Fruit fly (Drosophila melanogaster) whole organism, embryonic: ENCODE data around the gene ckd.

ENCODE experiments used
- Bgb ChIP-seq: fragments of 200-800 bp; sonication (Bioruptor generic); IDR thresholded peaks from 2 replicates; pipeline ENCODE4 v1.3.6; 2022; ENCODE audit warnings: missing biosample characterization, missing genetic modification characterization; ENCODE audit not compliant: partially characterized antibody
- CG10366 ChIP-seq: fragments of 200-800 bp; sonication (Bioruptor generic); IDR thresholded peaks from 2 replicates; pipeline ENCODE4 v1.3.6; 2022; ENCODE audit warnings: missing biosample characterization, missing genetic modification characterization
- CG11247 ChIP-seq: fragments of 200-800 bp; sonication (Bioruptor generic); IDR thresholded peaks from 2 replicates; pipeline ENCODE4 v1.3.6; 2022; ENCODE audit warnings: missing biosample characterization, missing genetic modification characterization
- CG12219 ChIP-seq: fragments of 200-800 bp; sonication (Bioruptor generic); optimal IDR thresholded peaks from 3 replicates; lab custom pipeline; 2018; ENCODE audit warnings: missing biosample characterization, mild to moderate bottlenecking, missing genetic modification characterization
- CG13424 ChIP-seq: fragments of 200-800 bp; sonication (Bioruptor generic); optimal IDR thresholded peaks from 2 replicates; lab custom pipeline; 2019; ENCODE audit warnings: missing biosample characterization, mild to moderate bottlenecking, missing genetic modification characterization, moderate library complexity
- CG15073 ChIP-seq: fragments of 200-800 bp; sonication (Bioruptor generic); optimal IDR thresholded peaks from 2 replicates; lab custom pipeline; 2016; ENCODE audit warnings: missing biosample characterization, missing genetic modification characterization
- CG1602 ChIP-seq: fragments of 200-800 bp; sonication (Bioruptor generic); optimal IDR thresholded peaks from 3 replicates; lab custom pipeline; 2016; ENCODE audit warnings: missing biosample characterization, missing genetic modification characterization
- CG18764 ChIP-seq: fragments of 200-800 bp; sonication (Bioruptor generic); optimal IDR thresholded peaks from 3 replicates; lab custom pipeline; 2016; ENCODE audit warnings: missing biosample characterization, missing genetic modification characterization
- CG2120 ChIP-seq: fragments of 200-800 bp; sonication (Bioruptor generic); optimal IDR thresholded peaks from 3 replicates; lab custom pipeline; 2016; ENCODE audit warnings: missing biosample characterization, missing genetic modification characterization
- CG33557 ChIP-seq: fragments of 200-800 bp; sonication (Bioruptor generic); optimal IDR thresholded peaks from 2 replicates; lab custom pipeline; 2019; ENCODE audit warnings: missing biosample characterization, mild to moderate bottlenecking, missing genetic modification characterization, moderate library complexity
- CG4282 ChIP-seq: fragments of 200-800 bp; sonication (Bioruptor generic); optimal IDR thresholded peaks from 2 replicates; lab custom pipeline; 2016; ENCODE audit warnings: missing biosample characterization, missing genetic modification characterization
- CG4328 ChIP-seq: fragments of 200-800 bp; sonication (Bioruptor generic); optimal IDR thresholded peaks from 3 replicates; lab custom pipeline; 2017; ENCODE audit warnings: missing biosample characterization, missing genetic modification reagents, missing genetic modification characterization
- CG4820 ChIP-seq: fragments of 200-800 bp; sonication (Bioruptor generic); optimal IDR thresholded peaks from 3 replicates; lab custom pipeline; 2016; ENCODE audit warnings: missing biosample characterization, missing genetic modification characterization
- CG4854 ChIP-seq: fragments of 200-800 bp; sonication (Bioruptor generic); optimal IDR thresholded peaks from 2 replicates; lab custom pipeline; 2016; ENCODE audit warnings: missing biosample characterization, missing genetic modification characterization, inconsistent platforms
- CG7963 ChIP-seq: fragments of 200-800 bp; sonication (Bioruptor generic); IDR thresholded peaks from 3 replicates; pipeline ENCODE4 v1.3.6; 2022; ENCODE audit warnings: missing biosample characterization, missing genetic modification characterization; ENCODE audit not compliant: partially characterized antibody
- CG8290 ChIP-seq, 3 experiments: fragments of 200-800 bp; sonication (Bioruptor generic); optimal IDR thresholded peaks; 2 replicates each; lab custom pipeline; 2016 to 2019; ENCODE audit warnings: missing biosample characterization in 3 of 3, missing genetic modification characterization in 3 of 3, mild to moderate bottlenecking in 2 of 3, moderate library complexity in 1 of 3
- CG8388 ChIP-seq: fragments of 200-800 bp; sonication (Bioruptor generic); optimal IDR thresholded peaks from 2 replicates; lab custom pipeline; 2019; ENCODE audit warnings: missing biosample characterization, mild to moderate bottlenecking, missing genetic modification characterization, moderate library complexity
- CG8924 ChIP-seq: fragments of 200-800 bp; optimal IDR thresholded peaks from 3 replicates; lab custom pipeline; 2019; ENCODE audit warnings: missing biosample characterization, mild to moderate bottlenecking, missing genetic modification characterization, moderate library complexity
- CG8944 ChIP-seq: fragments of 200-800 bp; sonication (Bioruptor generic); optimal IDR thresholded peaks from 3 replicates; lab custom pipeline; 2016; ENCODE audit warnings: missing biosample characterization, missing genetic modification characterization
- CG9609 ChIP-seq: fragments of 200-800 bp; sonication (Bioruptor generic); optimal IDR thresholded peaks from 3 replicates; lab custom pipeline; 2016; ENCODE audit warnings: missing biosample characterization, missing genetic modification characterization
- Dad ChIP-seq: fragments of 200-800 bp; sonication (Bioruptor generic); optimal IDR thresholded peaks from 3 replicates; lab custom pipeline; 2016; ENCODE audit warnings: missing biosample characterization, missing genetic modification characterization
- H2.0 ChIP-seq: fragments of 200-800 bp; sonication (Bioruptor generic); IDR thresholded peaks from 2 replicates; pipeline ENCODE4 v1.3.6; 2022; ENCODE audit warnings: missing biosample characterization, missing genetic modification characterization
- Hr3 ChIP-seq: fragments of 200-800 bp; sonication (Bioruptor generic); optimal IDR thresholded peaks from 3 replicates; lab custom pipeline; 2016; ENCODE audit warnings: missing biosample characterization, missing genetic modification characterization
- Lim3 ChIP-seq: fragments of 200-800 bp; sonication (Bioruptor generic); IDR thresholded peaks from 2 replicates; pipeline ENCODE4 v1.3.6; 2022; ENCODE audit warnings: missing biosample characterization, missing genetic modification characterization
- Mrtf ChIP-seq: fragments of 200-800 bp; sonication (Bioruptor generic); IDR thresholded peaks from 3 replicates; pipeline ENCODE4 v1.3.6; 2022; ENCODE audit warnings: missing biosample characterization, missing genetic modification characterization
- Oli ChIP-seq: fragments of 200-800 bp; sonication (Bioruptor generic); optimal IDR thresholded peaks from 2 replicates; lab custom pipeline; 2018; ENCODE audit warnings: missing biosample characterization, mild to moderate bottlenecking, missing genetic modification characterization, moderate library complexity
- Ravus ChIP-seq: fragments of 200-800 bp; sonication (Bioruptor generic); IDR thresholded peaks from 2 replicates; pipeline ENCODE4 v1.3.6; 2022; ENCODE audit warnings: missing biosample characterization, missing genetic modification characterization
- Rfx ChIP-seq: fragments of 200-800 bp; sonication (Bioruptor generic); IDR thresholded peaks from 2 replicates; pipeline ENCODE4 v1.3.6; 2022; ENCODE audit warnings: missing biosample characterization, missing genetic modification characterization
- Tbp ChIP-seq: fragments of >200 bp; optimal IDR thresholded peaks from 2 replicates; lab custom pipeline; 2018; ENCODE audit warnings: missing biosample characterization, missing genetic modification characterization
- ara ChIP-seq: fragments of 200-800 bp; sonication (Bioruptor generic); IDR thresholded peaks from 2 replicates; pipeline ENCODE4 v1.3.6; 2022; ENCODE audit warnings: missing biosample characterization, missing genetic modification characterization
- cad ChIP-seq: fragments of >200 bp; optimal IDR thresholded peaks from 2 replicates; lab custom pipeline; 2017; ENCODE audit warnings: missing biosample characterization, missing genetic modification characterization
- cg ChIP-seq: fragments of 200-800 bp; sonication (Bioruptor generic); optimal IDR thresholded peaks from 3 replicates; lab custom pipeline; 2019; ENCODE audit warnings: missing biosample characterization, mild to moderate bottlenecking, missing genetic modification characterization, moderate library complexity
- crc ChIP-seq: fragments of 200-800 bp; sonication (Bioruptor generic); optimal IDR thresholded peaks from 2 replicates; lab custom pipeline; 2016; ENCODE audit warnings: missing biosample characterization, missing genetic modification characterization
- dati ChIP-seq: fragments of 200-800 bp; sonication (Bioruptor generic); IDR thresholded peaks from 2 replicates; pipeline ENCODE4 v1.3.6; 2022; ENCODE audit warnings: missing biosample characterization, missing genetic modification characterization
- disco-r ChIP-seq: fragments of 200-800 bp; sonication (Bioruptor generic); optimal IDR thresholded peaks from 2 replicates; lab custom pipeline; 2016; ENCODE audit warnings: missing biosample characterization, missing genetic modification characterization
- emc ChIP-seq: fragments of 200-800 bp; sonication (Bioruptor generic); optimal IDR thresholded peaks from 2 replicates; lab custom pipeline; 2016; ENCODE audit warnings: missing biosample characterization, missing genetic modification characterization
- en ChIP-seq: fragments of 200-800 bp; sonication (Bioruptor generic); optimal IDR thresholded peaks from 2 replicates; lab custom pipeline; 2016; ENCODE audit warnings: missing biosample characterization, missing genetic modification characterization
- exex ChIP-seq: fragments of 200-800 bp; sonication (Bioruptor generic); optimal IDR thresholded peaks from 4 replicates; lab custom pipeline; 2018; ENCODE audit warnings: missing biosample characterization, mild to moderate bottlenecking, missing genetic modification characterization, moderate library complexity
- gce ChIP-seq: fragments of 200-800 bp; sonication (Bioruptor generic); IDR thresholded peaks from 3 replicates; pipeline ENCODE4 v1.3.6; 2022; ENCODE audit warnings: missing biosample characterization, missing genetic modification characterization
- ham ChIP-seq: fragments of 200-800 bp; sonication (Bioruptor generic); IDR thresholded peaks from 2 replicates; pipeline ENCODE4 v1.3.6; 2022; ENCODE audit warnings: missing biosample characterization, missing genetic modification characterization
- inv ChIP-seq: fragments of 200-800 bp; sonication (Bioruptor generic); IDR thresholded peaks from 2 replicates; pipeline ENCODE4 v1.3.6; 2022; ENCODE audit warnings: missing biosample characterization, missing genetic modification characterization; ENCODE audit not compliant: partially characterized antibody
- lmd ChIP-seq: fragments of 200-800 bp; sonication (Bioruptor generic); IDR thresholded peaks from 2 replicates; pipeline ENCODE4 v1.3.6; 2022; ENCODE audit warnings: missing biosample characterization, missing genetic modification characterization
- nerfin-2 ChIP-seq: fragments of 200-800 bp; sonication (Bioruptor generic); IDR thresholded peaks from 2 replicates; pipeline ENCODE4 v1.3.6; 2022; ENCODE audit warnings: missing biosample characterization, missing genetic modification characterization; ENCODE audit not compliant: partially characterized antibody
- nom ChIP-seq: fragments of 200-800 bp; sonication (Bioruptor generic); optimal IDR thresholded peaks from 2 replicates; lab custom pipeline; 2017; ENCODE audit warnings: missing biosample characterization, missing genetic modification characterization, mild to moderate bottlenecking, moderate library complexity, missing genetic modification reagents
- odd ChIP-seq: fragments of 200-800 bp; sonication (Bioruptor generic); optimal IDR thresholded peaks from 2 replicates; lab custom pipeline; 2017; ENCODE audit warnings: missing biosample characterization, mild to moderate bottlenecking, missing genetic modification characterization
- pan ChIP-seq, 4 experiments: fragments of >200 bp in 3 of 4; fragments of 200-800 bp in 1 of 4; sonication (Bioruptor generic) in 1 of 4; optimal IDR thresholded peaks in 3 of 4; IDR thresholded peaks in 1 of 4; 2 replicates each; pipeline versions ENCODE4 v1.3.6 to Lab custom; 2017 to 2022; ENCODE audit warnings: missing biosample characterization in 2 of 4, missing genetic modification characterization in 2 of 4, mixed read lengths in 1 of 4
- pnt ChIP-seq: fragments of 200-800 bp; sonication (Bioruptor generic); optimal IDR thresholded peaks from 3 replicates; lab custom pipeline; 2016; ENCODE audit warnings: missing biosample characterization, missing genetic modification characterization
- slbo ChIP-seq: fragments of 200-800 bp; sonication (Bioruptor generic); IDR thresholded peaks from 2 replicates; pipeline ENCODE4 v1.3.6; 2022; ENCODE audit warnings: missing biosample characterization, missing genetic modification characterization
- tll ChIP-seq, 2 experiments: fragments of 200-800 bp in 1 of 2; fragments of >200 bp in 1 of 2; sonication (Bioruptor generic) in 1 of 2; optimal IDR thresholded peaks; 2 replicates each; lab custom pipeline; 2017 to 2019; ENCODE audit warnings: missing biosample characterization in 2 of 2, missing genetic modification characterization in 2 of 2, mild to moderate bottlenecking in 1 of 2, moderate library complexity in 1 of 2
- twi ChIP-seq: fragments of 200-800 bp; optimal IDR thresholded peaks from 2 replicates; lab custom pipeline; 2019; ENCODE audit warnings: missing biosample characterization, mild to moderate bottlenecking, missing genetic modification characterization, moderate library complexity
- zfh2 ChIP-seq: fragments of 200-800 bp; sonication (Bioruptor generic); optimal IDR thresholded peaks from 2 replicates; lab custom pipeline; 2016; ENCODE audit warnings: missing biosample characterization, missing genetic modification characterization

The ckd gene

DNA sequence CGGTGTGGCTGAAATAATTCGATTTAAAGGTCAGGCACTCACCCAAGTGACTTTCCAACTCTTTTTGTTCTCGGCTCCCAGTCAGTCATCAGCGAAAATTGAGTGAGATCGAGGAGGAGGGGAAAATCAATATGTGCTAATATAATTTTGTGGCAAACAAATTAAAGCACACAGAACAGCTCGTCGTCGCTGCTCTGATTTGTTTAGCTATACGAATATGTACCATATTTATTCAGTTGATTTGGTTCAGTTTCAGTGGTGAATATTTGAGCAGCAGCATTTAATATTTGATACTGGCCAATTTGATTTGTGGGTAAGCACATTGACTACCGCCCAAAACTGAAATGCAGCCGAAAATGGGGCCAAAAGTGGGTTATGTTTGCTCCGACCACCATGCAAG lies 47.8 kb downstream of the ckd start (continued):
- TF ChIP-seq CG8924 (peak; percentile 5), tll (GFP tag; optimal IDR thresholded peaks at IDR 0.05; lab: Kevin White, UChicago) (no peak), slbo (GFP tag; lab: Robert Waterston, UW) (no peak), dati (GFP tag; lab: Robert Waterston, UW) (no peak), en (GFP tag; lab: Kevin White, UChicago) (no peak), H2.0 (GFP tag; lab: Robert Waterston, UW) (no peak), CG11247 (GFP tag; lab: Robert Waterston, UW) (no peak), Dad (GFP tag; lab: Kevin White, UChicago) (no peak), CG13424 (tag; lab: Kevin White, UChicago) (no peak), Mrtf (GFP tag; lab: Robert Waterston, UW) (no peak), CG9609 (GFP tag; lab: Kevin White, UChicago) (no peak), Bgb (GFP tag; lab: Robert Waterston, UW) (no peak), Oli (tag; lab: Kevin White, UChicago) (peak; percentile 26), ara (GFP tag; lab: Robert Waterston, UW) (0 out of 2 replicates have a peak, but pooled peaks have one; percentile 20), ham (GFP tag; lab: Robert Waterston, UW) (no peak), Lim3 (GFP tag; lab: Robert Waterston, UW) (no peak), pan (optimal IDR thresholded peaks at IDR 0.05; lab: Kevin White, UChicago) (no peak), pan (GFP tag; optimal IDR thresholded peaks at IDR 0.05 in 1 of 2, IDR thresholded peaks at IDR 0.05 in 1 of 2) (no peak), nom (GFP tag; lab: Kevin White, UChicago) (no peak), CG12219 (GFP tag; lab: Kevin White, UChicago) (peak; percentile 21), odd (peak; percentile 30), cad (no peak), CG4328 (GFP tag; lab: Kevin White, UChicago) (no peak), CG10366 (GFP tag; lab: Robert Waterston, UW) (no peak), CG18764 (GFP tag; lab: Kevin White, UChicago) (peak; percentile 55), CG2120 (no peak), CG4854 (GFP tag; lab: Kevin White, UChicago) (no peak), lmd (no peak), exex (tag; lab: Kevin White, UChicago) (no peak), nerfin-2 (GFP tag; lab: Robert Waterston, UW) (no peak), zfh2 (GFP tag; lab: Kevin White, UChicago) (no peak), CG4282 (GFP tag; lab: Kevin White, UChicago) (no peak), CG8944 (GFP tag; lab: Kevin White, UChicago) (peak; percentile 42), Tbp (GFP tag; lab: Kevin White, UChicago) (no peak), emc (GFP tag; lab: Kevin White, UChicago) (no peak), disco-r (GFP tag; lab: Kevin White, UChicago) (no peak), Hr3 (GFP tag; lab: Kevin White, UChicago) (no peak), cg (GFP tag; lab: Kevin White, UChicago) (no peak), Ravus (GFP tag; lab: Robert Waterston, UW) (no peak), CG8388 (GFP tag; lab: Kevin White, UChicago) (no peak), crc (GFP tag; lab: Kevin White, UChicago) (no peak), pnt (GFP tag; lab: Kevin White, UChicago) (no peak), gce (no peak), CG15073 (GFP tag; lab: Kevin White, UChicago) (no peak), Rfx (GFP tag; lab: Robert Waterston, UW) (peak; percentile 21; the same call in 1 of the 2 replicates), CG33557 (GFP tag; lab: Kevin White, UChicago) (no peak), CG4820 (GFP tag; lab: Kevin White, UChicago) (peak; percentile 40), CG8290 (GFP tag; optimal IDR thresholded peaks at IDR 0.05; lab: Kevin White, UChicago) (peak; percentile 3), CG8290 (tag; optimal IDR thresholded peaks at IDR 0.05; lab: Kevin White, UChicago) (peak in 1 of 2 experiments; percentile 86), CG7963 (GFP tag; lab: Robert Waterston, UW) (no peak), inv (no peak), CG1602 (no peak), twi (tag; lab: Kevin White, UChicago) (no peak)
